Worm (Caenorhabditis elegans) whole organism, L3 larva: ENCODE data around the gene nspb-9.

Source experiments
- mdl-1 ChIP-seq: fragments of 150-350 bp; optimal IDR thresholded peaks from 2 replicates; lab custom pipeline; 2014; ENCODE audit warnings: missing biosample characterization, missing genetic modification characterization
- nhr-11 ChIP-seq: fragments of 150-350 bp; optimal IDR thresholded peaks from 2 replicates; lab custom pipeline; 2014; ENCODE audit warnings: missing biosample characterization, missing genetic modification characterization
- nhr-28 ChIP-seq: fragments of 150-350 bp; optimal IDR thresholded peaks from 2 replicates; lab custom pipeline; 2014; ENCODE audit warnings: missing biosample characterization, missing genetic modification characterization
- nhr-76 ChIP-seq: fragments of 150-350 bp; sonication (generic microtip); optimal IDR thresholded peaks from 5 replicates; lab custom pipeline; 2014; ENCODE audit warnings: missing biosample characterization, missing genetic modification characterization
- zag-1 ChIP-seq: fragments of 150-350 bp; optimal IDR thresholded peaks from 2 replicates; lab custom pipeline; 2014; ENCODE audit warnings: missing biosample characterization, missing genetic modification characterization

- no peak for TF ChIP-seq zag-1 (tag; lab: Kevin White, UChicago)
- TF ChIP-seq nhr-11 (tag; lab: Kevin White, UChicago): no peak
- no peak for TF ChIP-seq nhr-28 (tag; lab: Kevin White, UChicago)
- TF ChIP-seq mdl-1 (tag; lab: Kevin White, UChicago): no peak
- TF ChIP-seq nhr-76 (tag; lab: Kevin White, UChicago): no peak
Observed at ce11 chrII:14619806-14620205, 39.1 kb downstream of the nspb-9 start.
